Worm (Caenorhabditis elegans): ENCODE data around the gene chdh-1.
A peak's percentile ranks its signal among the peaks of the same experiment; 100 is the strongest.

Gene chdh-1

ce11 chrII:8710317-8710716 lies 11.6 kb upstream of the chdh-1 start, which contains the start of gene srg-15:
srg-15 (minus strand) TSS chrII:8710417.
- TF ChIP-seq skn-1 (tag; optimal IDR thresholded peaks at IDR 0.05) (no peak), nhr-42 (GFP tag; IDR thresholded peaks at IDR 0.05) (no peak), pha-4 (GFP tag; IDR thresholded peaks at IDR 0.05) (no peak), pha-4 (tag; optimal IDR thresholded peaks at IDR 0.05) (no peak), mes-2 (tag; optimal IDR thresholded peaks at IDR 0.05; ENCODE audit: poor library complexity, severe bottlenecking) (no peak), nhr-25 (tag; optimal IDR thresholded peaks at IDR 0.05; ENCODE audit: borderline replicate concordance, insufficient read depth) (no peak), mdt-29 (GFP tag; IDR thresholded peaks at IDR 0.05) (no peak), F10B5.3 (tag; optimal IDR thresholded peaks at IDR 0.05) (no peak), lsy-2 (tag; optimal IDR thresholded peaks at IDR 0.05) (no peak), aha-1 (tag) (no peak), sdz-12 (GFP tag; optimal IDR thresholded peaks at IDR 0.05) (no peak), daf-8 (GFP tag; IDR thresholded peaks at IDR 0.05) (no peak), gei-8 (GFP tag; optimal IDR thresholded peaks at IDR 0.05) (no peak), ZK337.2 (GFP tag; IDR thresholded peaks at IDR 0.05) (no peak), snpc-1.2 (GFP tag; IDR thresholded peaks at IDR 0.05) (no peak), nhr-11 (tag; optimal IDR thresholded peaks at IDR 0.05) (no peak), ztf-11 (tag; optimal IDR thresholded peaks at IDR 0.05) (no peak), ceh-62 (tag; optimal IDR thresholded peaks at IDR 0.05) (no peak)

- TF ChIP-seq nhr-77 (tag; optimal IDR thresholded peaks at IDR 0.05): no peak
- no peak for TF ChIP-seq skn-1 (tag; optimal IDR thresholded peaks at IDR 0.05)
- TF ChIP-seq Y105C5A.15 (GFP tag; IDR thresholded peaks at IDR 0.05): no peak
- no peak for TF ChIP-seq ceh-32 (tag; optimal IDR thresholded peaks at IDR 0.05; ENCODE audit: poor library complexity)
- TF ChIP-seq hlh-11 (tag; optimal IDR thresholded peaks at IDR 0.05): peak; percentile 55
- TF ChIP-seq set-16 (GFP tag; IDR thresholded peaks at IDR 0.05): no peak
- TF ChIP-seq fos-1 (tag; optimal IDR thresholded peaks at IDR 0.05): no peak
- TF ChIP-seq spr-1 (tag; optimal IDR thresholded peaks at IDR 0.05): no peak
- peak in 1 of 2 experiments; percentile 25 for TF ChIP-seq daf-16 (GFP tag; optimal IDR thresholded peaks at IDR 0.05)
- no peak for TF ChIP-seq daf-16 (tag; optimal IDR thresholded peaks at IDR 0.05)
- TF ChIP-seq madf-5 (GFP tag; IDR thresholded peaks at IDR 0.05): no peak
- no peak for TF ChIP-seq lin-39 (tag; optimal IDR thresholded peaks at IDR 0.05)
- peak; percentile 74 for TF ChIP-seq hlh-30 (tag; optimal IDR thresholded peaks at IDR 0.05; ENCODE audit: insufficient read depth)
- peak; percentile 71 for TF ChIP-seq nhr-11 (tag; optimal IDR thresholded peaks at IDR 0.05)
- no peak for TF ChIP-seq dpl-1 (GFP tag; optimal IDR thresholded peaks at IDR 0.05)
- no peak for TF ChIP-seq ces-1 (GFP tag; optimal IDR thresholded peaks at IDR 0.05)
- no peak for TF ChIP-seq F26F4.8 (GFP tag; conservative IDR thresholded peaks at IDR 0.05)
- no peak for TF ChIP-seq lin-29 (GFP tag; IDR thresholded peaks at IDR 0.05)
- TF ChIP-seq lsy-2 (tag; optimal IDR thresholded peaks at IDR 0.05): peak in 1 of 2 experiments; percentile 36
- TF ChIP-seq ztf-11 (tag; optimal IDR thresholded peaks at IDR 0.05): no peak
- peak in 1 of 2 experiments; percentile 71 for TF ChIP-seq unc-62 (GFP tag; optimal IDR thresholded peaks at IDR 0.05 in 1 of 2)
- TF ChIP-seq unc-62 (tag; optimal IDR thresholded peaks at IDR 0.05): no peak
- TF ChIP-seq F37D6.2 (tag; optimal IDR thresholded peaks at IDR 0.05): no peak
- TF ChIP-seq zag-1 (tag; optimal IDR thresholded peaks at IDR 0.05): no peak
- no peak for TF ChIP-seq zip-11 (GFP tag; IDR thresholded peaks at IDR 0.05)
- no peak for TF ChIP-seq ZK337.2 (GFP tag; IDR thresholded peaks at IDR 0.05)
- TF ChIP-seq hmg-1.1 (GFP tag; IDR thresholded peaks at IDR 0.05): no peak
- no peak for TF ChIP-seq mxl-3 (GFP tag; optimal IDR thresholded peaks at IDR 0.05)
- no peak for TF ChIP-seq lin-38 (GFP tag; IDR thresholded peaks at IDR 0.05)
- TF ChIP-seq ztf-7 (tag; optimal IDR thresholded peaks at IDR 0.05): no peak
Measured at ce11 chrII:8707024-8707423, 8.3 kb upstream of the chdh-1 start, which contains the start of gene cup-16. cup-16 (plus strand) TSS chrII:8707155.

All from whole organism, L4 larva.